Worm (Caenorhabditis elegans): Measurements from ENCODE around the gene Y25C1A.2.

DNA sequence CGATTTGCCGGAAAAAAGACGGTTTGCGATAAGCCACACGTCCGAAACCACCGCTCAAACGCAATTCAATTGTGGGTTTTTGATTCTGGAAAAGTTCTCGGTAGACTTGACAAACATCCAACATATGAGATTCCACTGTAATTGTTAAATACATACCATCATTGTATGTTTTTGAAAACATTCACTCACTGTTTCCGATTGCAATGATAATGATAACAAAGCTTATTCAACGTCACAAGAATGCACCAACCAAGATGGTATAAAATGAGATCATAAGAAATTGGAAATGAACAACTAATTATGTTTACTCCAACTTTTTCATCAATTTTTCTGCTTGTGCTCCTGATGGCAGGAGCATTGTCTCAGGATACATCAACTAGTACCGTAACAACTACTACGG is 6.6 kb upstream of the Y25C1A.2 start, which contains the start of gene clec-122:
- TF ChIP-seq lin-40 (tag; optimal IDR thresholded peaks at IDR 0.05), result no peak
- TF ChIP-seq lin-54 (GFP tag; optimal IDR thresholded peaks at IDR 0.05), result no peak
- TF ChIP-seq unc-62 (GFP tag; optimal IDR thresholded peaks at IDR 0.05), result no peak
